Worm (Caenorhabditis elegans): ENCODE data around the gene ZK675.4.

The ZK675.4 gene

ce11 chrII:7889321-7889720 is 21.8 kb upstream of the ZK675.4 start:
- TF ChIP-seq unc-39 (tag; optimal IDR thresholded peaks at IDR 0.05) = no peak
- TF ChIP-seq F13H6.1 (tag; optimal IDR thresholded peaks at IDR 0.05) = no peak
- TF ChIP-seq gmeb-1 (tag; optimal IDR thresholded peaks at IDR 0.05) = peak; percentile 1
- TF ChIP-seq R02D3.7 (tag; optimal IDR thresholded peaks at IDR 0.05) = no peak
- TF ChIP-seq peb-1 (tag; optimal IDR thresholded peaks at IDR 0.05) = no peak
- no peak for TF ChIP-seq nhr-23 (tag; optimal IDR thresholded peaks at IDR 0.05)
- peak; percentile 64 for TF ChIP-seq sma-9 (GFP tag; optimal IDR thresholded peaks at IDR 0.05)
- TF ChIP-seq sma-9 (tag; optimal IDR thresholded peaks at IDR 0.05) = no peak
- TF ChIP-seq unc-55 (GFP tag; optimal IDR thresholded peaks at IDR 0.05) = no peak
- TF ChIP-seq nhr-6 (tag; optimal IDR thresholded peaks at IDR 0.05) = no peak
- TF ChIP-seq nhr-12 (tag; optimal IDR thresholded peaks at IDR 0.05) = no peak
- no peak for TF ChIP-seq aly-2 (tag; optimal IDR thresholded peaks at IDR 0.05)
- TF ChIP-seq lin-39 (tag; optimal IDR thresholded peaks at IDR 0.05) = no peak
- no peak for TF ChIP-seq blmp-1 (tag; optimal IDR thresholded peaks at IDR 0.05; ENCODE audit: insufficient read depth)
- TF ChIP-seq ama-1 (optimal IDR thresholded peaks at IDR 0.05) = no peak
- peak; percentile 27 for TF ChIP-seq fos-1 (tag; optimal IDR thresholded peaks at IDR 0.05)

DNA sequence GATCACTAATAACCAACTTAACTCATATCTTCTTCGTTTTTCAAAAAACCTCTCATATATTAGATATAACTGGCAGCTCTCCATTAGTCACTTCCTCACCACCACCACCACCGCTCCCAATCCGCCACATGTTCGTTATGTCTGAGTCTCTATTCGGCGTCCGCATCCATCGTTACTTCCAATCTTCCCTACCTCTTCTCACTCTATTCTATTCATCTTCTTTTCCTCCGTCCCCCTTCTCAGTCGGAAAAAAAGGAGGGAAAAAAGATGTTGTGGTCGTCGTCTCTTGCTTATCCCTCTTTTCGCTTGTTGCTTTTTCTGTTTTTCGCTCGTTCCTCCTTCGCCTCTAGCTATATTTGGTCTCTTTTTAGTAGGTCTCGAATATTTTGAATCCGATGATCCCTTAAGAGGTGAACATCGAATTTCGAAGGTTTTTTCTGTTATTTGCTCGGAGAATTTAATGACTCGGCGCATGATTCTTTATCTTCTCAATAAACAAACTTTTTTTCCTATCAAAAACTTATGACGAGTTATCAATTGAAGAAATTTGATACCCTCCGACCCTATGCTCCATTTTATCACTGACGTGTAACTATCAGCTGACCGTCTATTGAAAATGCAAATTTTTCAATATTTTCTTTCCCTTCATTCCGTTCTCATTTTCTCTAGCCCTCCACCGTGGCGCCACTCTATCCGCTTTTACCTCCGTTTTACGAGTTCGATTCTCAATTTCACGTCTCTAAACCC is 19.1 kb upstream of the ZK675.4 start:
- TF ChIP-seq nhr-25 (tag; optimal IDR thresholded peaks at IDR 0.05) = peak; percentile 2
- TF ChIP-seq crh-2 (tag; optimal IDR thresholded peaks at IDR 0.05) = peak; percentile 67
- no peak for TF ChIP-seq peb-1 (tag; optimal IDR thresholded peaks at IDR 0.05)
- peak; percentile 64 for TF ChIP-seq C34F6.9 (tag; optimal IDR thresholded peaks at IDR 0.05)
- peak; percentile 85 for TF ChIP-seq unc-55 (GFP tag; optimal IDR thresholded peaks at IDR 0.05)
- peak; percentile 50 for TF ChIP-seq zag-1 (tag; optimal IDR thresholded peaks at IDR 0.05)
- TF ChIP-seq ama-1 (optimal IDR thresholded peaks at IDR 0.05) = peak; percentile 60
- peak in 1 of 2 experiments; percentile 54 for TF ChIP-seq lsy-2 (tag; optimal IDR thresholded peaks at IDR 0.05)
- TF ChIP-seq gmeb-1 (tag; optimal IDR thresholded peaks at IDR 0.05) = no peak
- TF ChIP-seq sem-4 (tag; optimal IDR thresholded peaks at IDR 0.05) = peak; percentile 70
- TF ChIP-seq blmp-1 (tag; optimal IDR thresholded peaks at IDR 0.05; ENCODE audit: insufficient read depth) = no peak
- no peak for TF ChIP-seq aly-2 (tag; optimal IDR thresholded peaks at IDR 0.05)
- peak; percentile 40 for TF ChIP-seq lin-11 (tag; optimal IDR thresholded peaks at IDR 0.05)
- TF ChIP-seq nhr-12 (tag; optimal IDR thresholded peaks at IDR 0.05) = no peak
- no peak for TF ChIP-seq nhr-11 (tag; optimal IDR thresholded peaks at IDR 0.05)
- TF ChIP-seq ztf-4 (tag; optimal IDR thresholded peaks at IDR 0.05) = peak; percentile 69
- TF ChIP-seq Y55F3AM.14 (GFP tag; optimal IDR thresholded peaks at IDR 0.05) = peak; percentile 40
- no peak for TF ChIP-seq nhr-237 (tag; optimal IDR thresholded peaks at IDR 0.05)
- no peak for TF ChIP-seq egl-27 (tag; optimal IDR thresholded peaks at IDR 0.05)
- peak; percentile 80 for TF ChIP-seq fos-1 (tag; optimal IDR thresholded peaks at IDR 0.05)
- no peak for TF ChIP-seq ztf-1 (GFP tag; conservative IDR thresholded peaks at IDR 0.05)
- TF ChIP-seq lin-13 (GFP tag; optimal IDR thresholded peaks at IDR 0.05) = peak; percentile 32
- peak; percentile 60 for TF ChIP-seq F13H6.1 (tag; optimal IDR thresholded peaks at IDR 0.05)
- TF ChIP-seq sma-9 (GFP tag; optimal IDR thresholded peaks at IDR 0.05) = peak; percentile 29
- no peak for TF ChIP-seq sma-9 (tag; optimal IDR thresholded peaks at IDR 0.05)
- peak; percentile 22 for TF ChIP-seq snpc-4 (tag; optimal IDR thresholded peaks at IDR 0.05)
- TF ChIP-seq lin-39 (tag; optimal IDR thresholded peaks at IDR 0.05) = peak; percentile 22
- peak; percentile 59 for TF ChIP-seq nhr-129 (tag; optimal IDR thresholded peaks at IDR 0.05)
- peak; percentile 64 for TF ChIP-seq mab-5 (tag; optimal IDR thresholded peaks at IDR 0.05)

- TF ChIP-seq alr-1 (tag; optimal IDR thresholded peaks at IDR 0.05) (no peak), nhr-77 (tag; optimal IDR thresholded peaks at IDR 0.05) (no peak), egl-27 (tag; optimal IDR thresholded peaks at IDR 0.05) (no peak), nhr-129 (tag; optimal IDR thresholded peaks at IDR 0.05) (no peak), ama-1 (optimal IDR thresholded peaks at IDR 0.05) (no peak), mbf-1 (tag; optimal IDR thresholded peaks at IDR 0.05) (no peak), nhr-12 (tag; optimal IDR thresholded peaks at IDR 0.05) (no peak), sma-9 (GFP tag; optimal IDR thresholded peaks at IDR 0.05) (no peak), sma-9 (tag; optimal IDR thresholded peaks at IDR 0.05) (no peak), skn-1 (tag; optimal IDR thresholded peaks at IDR 0.05) (no peak), unc-55 (GFP tag; optimal IDR thresholded peaks at IDR 0.05) (no peak), unc-39 (tag; optimal IDR thresholded peaks at IDR 0.05) (no peak), ztf-4 (tag; optimal IDR thresholded peaks at IDR 0.05) (no peak), ztf-1 (GFP tag; conservative IDR thresholded peaks at IDR 0.05) (no peak)
These were observed 18.3 kb upstream of the ZK675.4 start, which contains the start of gene ptc-1 for ce11 chrII:7892761-7893272. Gene ptc-1 (plus strand): TSS chrII:7893222.
